Fruit fly (Drosophila melanogaster) whole organism, embryonic: ENCODE results near the gene CG13667.

ENCODE experiments used
- ATbp ChIP-seq: fragments of 200-800 bp; sonication (Bioruptor generic); optimal IDR thresholded peaks from 2 replicates; lab custom pipeline; 2017; ENCODE audit warnings: missing biosample characterization, mild to moderate bottlenecking, missing genetic modification characterization, missing genetic modification reagents
- Ada2b ChIP-seq: fragments of 200-800 bp; sonication (Bioruptor generic); IDR thresholded peaks from 2 replicates; pipeline ENCODE4 v1.3.6; 2022; ENCODE audit warnings: missing biosample characterization, missing genetic modification characterization
- Aef1 ChIP-seq: fragments of 200-800 bp; sonication (Bioruptor generic); IDR thresholded peaks from 3 replicates; pipeline ENCODE4 v1.3.6; 2022; ENCODE audit warnings: missing biosample characterization, missing genetic modification characterization
- Asciz ChIP-seq: fragments of 200-800 bp; sonication (Bioruptor generic); optimal IDR thresholded peaks from 2 replicates; lab custom pipeline; 2017; ENCODE audit warnings: missing biosample characterization, mild to moderate bottlenecking, missing genetic modification characterization, missing genetic modification reagents
- B-H1 ChIP-seq: fragments of 200-800 bp; sonication (Bioruptor generic); IDR thresholded peaks from 3 replicates; pipeline ENCODE4 v1.3.6; 2022; ENCODE audit warnings: missing biosample characterization, missing genetic modification characterization
- CG10462 ChIP-seq: fragments of 200-800 bp; sonication (Bioruptor generic); optimal IDR thresholded peaks from 2 replicates; lab custom pipeline; 2016; ENCODE audit warnings: missing biosample characterization, missing genetic modification characterization
- CG10959 ChIP-seq: fragments of 200-800 bp; sonication (Bioruptor generic); IDR thresholded peaks from 2 replicates; pipeline ENCODE4 v1.3.6; 2022; ENCODE audit warnings: missing biosample characterization, missing genetic modification characterization
- CG11456 ChIP-seq: fragments of 200-800 bp; sonication (Bioruptor generic); IDR thresholded peaks from 3 replicates; pipeline ENCODE4 v1.3.6; 2022; ENCODE audit warnings: missing biosample characterization, missing genetic modification characterization
- CG12071 ChIP-seq: fragments of 200-800 bp; sonication (Bioruptor generic); optimal IDR thresholded peaks from 3 replicates; lab custom pipeline; 2018; ENCODE audit warnings: missing biosample characterization, mild to moderate bottlenecking, missing genetic modification characterization
- CG12155 ChIP-seq: fragments of 200-800 bp; sonication (Bioruptor generic); optimal IDR thresholded peaks from 3 replicates; lab custom pipeline; 2016; ENCODE audit warnings: missing biosample characterization, missing genetic modification characterization
- CG15601 ChIP-seq: fragments of 200-800 bp; sonication (Bioruptor generic); optimal IDR thresholded peaks from 3 replicates; lab custom pipeline; 2019; ENCODE audit warnings: missing biosample characterization, mild to moderate bottlenecking, missing genetic modification characterization, moderate library complexity
- CG1603 ChIP-seq: fragments of 200-800 bp; sonication (Bioruptor generic); optimal IDR thresholded peaks from 2 replicates; lab custom pipeline; 2019; ENCODE audit warnings: missing biosample characterization, mild to moderate bottlenecking, missing genetic modification characterization, moderate library complexity
- CG16779 ChIP-seq: fragments of 200-800 bp; sonication (Bioruptor generic); IDR thresholded peaks from 2 replicates; pipeline ENCODE4 v1.3.6; 2022; ENCODE audit warnings: missing biosample characterization, missing genetic modification characterization
- CG17359 ChIP-seq: fragments of 200-800 bp; sonication (Bioruptor generic); optimal IDR thresholded peaks from 3 replicates; lab custom pipeline; 2018; ENCODE audit warnings: missing biosample characterization, mild to moderate bottlenecking, missing genetic modification characterization, moderate library complexity
- CG18011 ChIP-seq: fragments of 200-800 bp; sonication (Bioruptor generic); optimal IDR thresholded peaks from 2 replicates; lab custom pipeline; 2017; ENCODE audit warnings: missing biosample characterization, missing genetic modification characterization, mild to moderate bottlenecking, moderate library complexity, missing genotype
- CG18619 ChIP-seq: fragments of 200-800 bp; sonication (Bioruptor generic); optimal IDR thresholded peaks from 3 replicates; lab custom pipeline; 2017; ENCODE audit warnings: missing biosample characterization, mild to moderate bottlenecking, missing genetic modification characterization
- CG2202 ChIP-seq: fragments of 200-800 bp; sonication (Bioruptor generic); optimal IDR thresholded peaks from 2 replicates; lab custom pipeline; 2018; ENCODE audit warnings: missing biosample characterization, mild to moderate bottlenecking, missing genetic modification characterization
- CG2712 ChIP-seq: fragments of 200-800 bp; optimal IDR thresholded peaks from 3 replicates; lab custom pipeline; 2019; ENCODE audit warnings: missing biosample characterization, mild to moderate bottlenecking, missing genetic modification characterization, moderate library complexity
- CG30403 ChIP-seq: fragments of 200-800 bp; sonication (Bioruptor generic); optimal IDR thresholded peaks from 3 replicates; lab custom pipeline; 2016; ENCODE audit warnings: missing biosample characterization, missing genetic modification characterization
- CG31224 ChIP-seq: fragments of 200-800 bp; sonication (Bioruptor generic); IDR thresholded peaks from 2 replicates; pipeline ENCODE4 v1.3.6; 2022; ENCODE audit warnings: missing biosample characterization, missing genetic modification characterization
- CG33557 ChIP-seq: fragments of 200-800 bp; sonication (Bioruptor generic); optimal IDR thresholded peaks from 2 replicates; lab custom pipeline; 2019; ENCODE audit warnings: missing biosample characterization, mild to moderate bottlenecking, missing genetic modification characterization, moderate library complexity
- CG3995 ChIP-seq: fragments of 200-800 bp; sonication (Bioruptor generic); optimal IDR thresholded peaks from 3 replicates; lab custom pipeline; 2016; ENCODE audit warnings: missing biosample characterization, missing genetic modification characterization
- CG5180 ChIP-seq: fragments of 200-800 bp; sonication (Bioruptor generic); optimal IDR thresholded peaks from 3 replicates; lab custom pipeline; 2017; ENCODE audit warnings: missing biosample characterization, missing genetic modification characterization, mild to moderate bottlenecking, moderate library complexity, missing genetic modification reagents
- Dip2 ChIP-seq: fragments of 200-800 bp; sonication (Bioruptor generic); IDR thresholded peaks from 2 replicates; pipeline ENCODE4 v1.3.6; 2022; ENCODE audit warnings: missing biosample characterization, missing genetic modification characterization
- Eip74EF ChIP-seq, 2 experiments: fragments of 200-800 bp in 1 of 2; fragments of >200 bp in 1 of 2; sonication (Bioruptor generic) in 1 of 2; optimal IDR thresholded peaks; 2 replicates each; lab custom pipeline; 2017 to 2019; ENCODE audit warnings: missing biosample characterization in 2 of 2, missing genetic modification characterization in 2 of 2, mild to moderate bottlenecking in 1 of 2, moderate library complexity in 1 of 2
- Elba2 ChIP-seq: fragments of 200-800 bp; sonication (Bioruptor generic); optimal IDR thresholded peaks from 3 replicates; lab custom pipeline; 2016; ENCODE audit warnings: missing biosample characterization, missing genetic modification characterization
- Hr3 ChIP-seq: fragments of 200-800 bp; sonication (Bioruptor generic); optimal IDR thresholded peaks from 3 replicates; lab custom pipeline; 2016; ENCODE audit warnings: missing biosample characterization, missing genetic modification characterization
- Hr39 ChIP-seq: fragments of >200 bp; optimal IDR thresholded peaks from 2 replicates; lab custom pipeline; 2017
- Lhr ChIP-seq: fragments of 200-800 bp; sonication (Bioruptor generic); optimal IDR thresholded peaks from 3 replicates; lab custom pipeline; 2017; ENCODE audit warnings: mild to moderate bottlenecking, missing biosample characterization, missing genetic modification reagents, missing genetic modification characterization
- NK7.1 ChIP-seq: fragments of 200-800 bp; sonication (Bioruptor generic); optimal IDR thresholded peaks from 3 replicates; lab custom pipeline; 2016; ENCODE audit warnings: missing biosample characterization, missing genetic modification characterization
- Oli ChIP-seq: fragments of 200-800 bp; sonication (Bioruptor generic); optimal IDR thresholded peaks from 2 replicates; lab custom pipeline; 2018; ENCODE audit warnings: missing biosample characterization, mild to moderate bottlenecking, missing genetic modification characterization, moderate library complexity
- Opbp ChIP-seq: fragments of 200-800 bp; sonication (Bioruptor generic); IDR thresholded peaks from 3 replicates; pipeline ENCODE4 v1.3.6; 2022; ENCODE audit warnings: missing biosample characterization, missing genetic modification characterization; ENCODE audit not compliant: partially characterized antibody
- Six4 ChIP-seq: fragments of 200-800 bp; sonication (Bioruptor generic); optimal IDR thresholded peaks from 2 replicates; lab custom pipeline; 2016; ENCODE audit warnings: missing biosample characterization, missing genetic modification characterization
- TFAM ChIP-seq: fragments of 200-800 bp; sonication (Bioruptor generic); optimal IDR thresholded peaks from 2 replicates; lab custom pipeline; 2017; ENCODE audit warnings: missing biosample characterization, missing genetic modification characterization, inconsistent platforms
- bigmax ChIP-seq: fragments of 200-800 bp; sonication (Bioruptor generic); optimal IDR thresholded peaks from 2 replicates; lab custom pipeline; 2018; ENCODE audit warnings: missing biosample characterization, mild to moderate bottlenecking, missing genetic modification characterization
- cad ChIP-seq: fragments of >200 bp; optimal IDR thresholded peaks from 2 replicates; lab custom pipeline; 2017; ENCODE audit warnings: missing biosample characterization, missing genetic modification characterization
- crc ChIP-seq: fragments of 200-800 bp; sonication (Bioruptor generic); optimal IDR thresholded peaks from 2 replicates; lab custom pipeline; 2016; ENCODE audit warnings: missing biosample characterization, missing genetic modification characterization
- crol ChIP-seq: fragments of 200-800 bp; sonication (Bioruptor generic); IDR thresholded peaks from 2 replicates; pipeline ENCODE4 v1.3.6; 2022; ENCODE audit warnings: missing biosample characterization, missing genetic modification characterization
- da ChIP-seq: fragments of 200-800 bp; sonication (Bioruptor generic); optimal IDR thresholded peaks from 2 replicates; lab custom pipeline; 2016; ENCODE audit warnings: missing biosample characterization, missing genetic modification characterization
- dimm ChIP-seq: fragments of 200-800 bp; sonication (Bioruptor generic); IDR thresholded peaks from 2 replicates; pipeline ENCODE4 v1.3.6; 2022; ENCODE audit warnings: missing biosample characterization, missing genetic modification characterization
- dm ChIP-seq: fragments of 200-800 bp; sonication (Bioruptor generic); optimal IDR thresholded peaks from 3 replicates; lab custom pipeline; 2016; ENCODE audit warnings: missing biosample characterization, missing genetic modification characterization
- fd96Cb ChIP-seq: fragments of 200-800 bp; sonication (Bioruptor generic); optimal IDR thresholded peaks from 2 replicates; lab custom pipeline; 2018; ENCODE audit warnings: missing biosample characterization, mild to moderate bottlenecking, missing genetic modification characterization, moderate library complexity
- grn ChIP-seq: fragments of 200-800 bp; sonication (Bioruptor generic); optimal IDR thresholded peaks from 3 replicates; lab custom pipeline; 2017; ENCODE audit warnings: missing biosample characterization, missing genetic modification characterization
- kni ChIP-seq: fragments of 200-800 bp; sonication (Bioruptor generic); optimal IDR thresholded peaks from 3 replicates; lab custom pipeline; 2017; ENCODE audit warnings: mild to moderate bottlenecking, missing biosample characterization, missing genetic modification reagents, missing genetic modification characterization
- lbe ChIP-seq: fragments of 200-800 bp; sonication (Bioruptor generic); optimal IDR thresholded peaks from 2 replicates; lab custom pipeline; 2016; ENCODE audit warnings: missing biosample characterization, mild to moderate bottlenecking, missing genetic modification characterization
- luna ChIP-seq: fragments of 200-800 bp; sonication (Bioruptor generic); optimal IDR thresholded peaks from 2 replicates; lab custom pipeline; 2016; ENCODE audit warnings: missing biosample characterization, missing genetic modification characterization
- nerfin-2 ChIP-seq: fragments of 200-800 bp; sonication (Bioruptor generic); IDR thresholded peaks from 2 replicates; pipeline ENCODE4 v1.3.6; 2022; ENCODE audit warnings: missing biosample characterization, missing genetic modification characterization; ENCODE audit not compliant: partially characterized antibody
- p53 ChIP-seq: fragments of 200-800 bp; sonication (Bioruptor generic); optimal IDR thresholded peaks from 2 replicates; lab custom pipeline; 2016; ENCODE audit warnings: missing biosample characterization, missing genetic modification characterization
- peb ChIP-seq: fragments of 200-800 bp; sonication (Bioruptor generic); IDR thresholded peaks from 2 replicates; pipeline ENCODE4 v1.3.6; 2022; ENCODE audit warnings: missing biosample characterization, missing genetic modification characterization
- repo ChIP-seq: fragments of 200-800 bp; sonication (Bioruptor generic); optimal IDR thresholded peaks from 2 replicates; lab custom pipeline; 2016; ENCODE audit warnings: missing biosample characterization, missing genetic modification characterization
- sens ChIP-seq: fragments of 200-800 bp; sonication (Bioruptor generic); peaks from one replicate; lab custom pipeline; 2016; ENCODE audit warnings: missing biosample characterization, missing genetic modification characterization
- trh ChIP-seq: fragments of 200-800 bp; sonication (Bioruptor generic); optimal IDR thresholded peaks from 2 replicates; lab custom pipeline; 2016; ENCODE audit warnings: missing biosample characterization, missing genetic modification characterization
- usp ChIP-seq: fragments of >200 bp; optimal IDR thresholded peaks from 2 replicates; lab custom pipeline; 2017; ENCODE audit warnings: missing biosample characterization, missing genetic modification characterization

CG13667 gene

DNA sequence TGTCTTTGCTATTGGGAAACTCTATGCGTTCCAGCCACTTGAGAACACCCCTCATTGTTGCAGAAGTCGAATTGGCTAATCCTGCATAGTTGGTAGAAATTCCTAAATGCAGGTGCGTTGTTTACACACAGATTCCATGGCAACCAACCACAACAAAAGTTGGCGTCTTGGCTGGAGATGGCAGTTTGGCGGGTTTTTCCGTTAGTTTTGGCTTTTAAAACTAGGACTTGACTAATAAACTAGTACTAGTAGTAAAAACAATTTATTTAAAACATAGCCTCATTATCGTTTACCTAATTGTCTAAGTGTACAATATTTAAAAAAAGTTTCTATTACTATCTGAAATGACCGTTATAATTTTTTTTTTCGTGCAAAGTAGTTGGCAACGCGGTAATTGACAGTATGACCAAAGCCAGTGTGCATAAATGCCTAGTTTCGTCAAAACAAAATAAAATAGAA lies 6.2 kb downstream of the CG13667 start, which contains the start of gene Exo70 (continued):
- TF ChIP-seq Ada2b (no peak), B-H1 (GFP tag; lab: Robert Waterston, UW) (no peak), da (no peak), Eip74EF (GFP tag; optimal IDR thresholded peaks at IDR 0.05; lab: Kevin White, UChicago) (no peak), Opbp (GFP tag; lab: Robert Waterston, UW) (no peak; the same call in 2 of the 3 replicates), Hr3 (GFP tag; lab: Kevin White, UChicago) (no peak), CG16779 (GFP tag; lab: Robert Waterston, UW) (no peak), Lhr (GFP tag; lab: Kevin White, UChicago) (peak; percentile 31), sens (GFP tag; lab: Kevin White, UChicago) (peak; percentile 90), CG18011 (GFP tag; lab: Kevin White, UChicago) (no peak), CG10959 (GFP tag; lab: Robert Waterston, UW) (no peak), CG3995 (GFP tag; lab: Kevin White, UChicago) (no peak), luna (no peak), CG2202 (tag; lab: Kevin White, UChicago) (no peak), peb (GFP tag; lab: Robert Waterston, UW) (no peak), CG33557 (GFP tag; lab: Kevin White, UChicago) (no peak), Six4 (no peak), dm (GFP tag; lab: Kevin White, UChicago) (no peak), ATbp (GFP tag; lab: Kevin White, UChicago) (no peak), nerfin-2 (GFP tag; lab: Robert Waterston, UW) (no peak), kni (GFP tag; lab: Kevin White, UChicago) (no peak), trh (GFP tag; lab: Kevin White, UChicago) (no peak), CG2712 (tag; lab: Kevin White, UChicago) (peak; percentile 13), Oli (tag; lab: Kevin White, UChicago) (no peak), CG10462 (no peak), Aef1 (GFP tag; lab: Robert Waterston, UW) (no peak), crol (GFP tag; lab: Robert Waterston, UW) (no peak), Dip2 (GFP tag; lab: Robert Waterston, UW) (no peak), CG15601 (tag; lab: Kevin White, UChicago) (no peak), CG31224 (no peak), CG5180 (GFP tag; lab: Kevin White, UChicago) (no peak), cad (no peak), TFAM (GFP tag; lab: Kevin White, UChicago) (no peak), lbe (GFP tag; lab: Kevin White, UChicago) (no peak), grn (GFP tag; lab: Kevin White, UChicago) (no peak), Hr39 (lab: Kevin White, UChicago) (no peak), p53 (GFP tag; lab: Kevin White, UChicago) (no peak), NK7.1 (GFP tag; lab: Kevin White, UChicago) (no peak), bigmax (GFP tag; lab: Kevin White, UChicago) (no peak), CG1603 (tag; lab: Kevin White, UChicago) (no peak), usp (GFP tag; lab: Kevin White, UChicago) (no peak), CG12071 (no peak), CG12155 (GFP tag; lab: Kevin White, UChicago) (peak; percentile 11), fd96Cb (no peak), CG11456 (no peak), CG18619 (GFP tag; lab: Kevin White, UChicago) (no peak), repo (GFP tag; lab: Kevin White, UChicago) (no peak), Elba2 (GFP tag; lab: Kevin White, UChicago) (peak; percentile 71), crc (no peak), dimm (no peak), CG17359 (peak; percentile 63), CG30403 (GFP tag; lab: Kevin White, UChicago) (peak; percentile 32), Asciz (no peak)
